Fruit fly (Drosophila melanogaster) whole organism, embryonic: ENCODE measurements around the gene Son.
A peak's percentile ranks its signal among the peaks of the same experiment; 100 is the strongest.

Experiments
- Abd-B ChIP-seq: fragments of 200-800 bp; sonication (Bioruptor generic); optimal IDR thresholded peaks from 2 replicates; lab custom pipeline; 2018; ENCODE audit warnings: missing biosample characterization, mild to moderate bottlenecking, missing genetic modification characterization, moderate library complexity
- Adf1 ChIP-seq: fragments of 200-800 bp; sonication (Bioruptor generic); IDR thresholded peaks from 2 replicates; pipeline ENCODE4 v1.3.6; 2022; ENCODE audit warnings: missing biosample characterization, missing genetic modification characterization
- B-H1 ChIP-seq: fragments of 200-800 bp; sonication (Bioruptor generic); IDR thresholded peaks from 3 replicates; pipeline ENCODE4 v1.3.6; 2022; ENCODE audit warnings: missing biosample characterization, missing genetic modification characterization
- Bgb ChIP-seq: fragments of 200-800 bp; sonication (Bioruptor generic); IDR thresholded peaks from 2 replicates; pipeline ENCODE4 v1.3.6; 2022; ENCODE audit warnings: missing biosample characterization, missing genetic modification characterization; ENCODE audit not compliant: partially characterized antibody
- CG10431 ChIP-seq: fragments of 200-800 bp; sonication (Bioruptor generic); optimal IDR thresholded peaks from 3 replicates; lab custom pipeline; 2018; ENCODE audit warnings: missing biosample characterization, mild to moderate bottlenecking, missing genetic modification characterization
- CG11247 ChIP-seq: fragments of 200-800 bp; sonication (Bioruptor generic); IDR thresholded peaks from 2 replicates; pipeline ENCODE4 v1.3.6; 2022; ENCODE audit warnings: missing biosample characterization, missing genetic modification characterization
- CG11456 ChIP-seq: fragments of 200-800 bp; sonication (Bioruptor generic); IDR thresholded peaks from 3 replicates; pipeline ENCODE4 v1.3.6; 2022; ENCODE audit warnings: missing biosample characterization, missing genetic modification characterization
- CG11723 ChIP-seq: fragments of 200-800 bp; sonication (Bioruptor generic); optimal IDR thresholded peaks from 2 replicates; lab custom pipeline; 2017; ENCODE audit warnings: missing biosample characterization, mild to moderate bottlenecking, missing genetic modification characterization
- CG12219 ChIP-seq: fragments of 200-800 bp; sonication (Bioruptor generic); optimal IDR thresholded peaks from 3 replicates; lab custom pipeline; 2018; ENCODE audit warnings: missing biosample characterization, mild to moderate bottlenecking, missing genetic modification characterization
- CG13624 ChIP-seq: fragments of 200-800 bp; sonication (Bioruptor generic); optimal IDR thresholded peaks from 2 replicates; lab custom pipeline; 2016; ENCODE audit warnings: missing biosample characterization, missing genetic modification characterization
- CG14014 ChIP-seq: fragments of 200-800 bp; sonication (Bioruptor generic); IDR thresholded peaks from 2 replicates; pipeline ENCODE4 v1.3.6; 2022; ENCODE audit warnings: missing biosample characterization, missing genetic modification characterization
- CG14441 ChIP-seq: fragments of 200-800 bp; sonication (Bioruptor generic); IDR thresholded peaks from 2 replicates; pipeline ENCODE4 v1.3.6; 2022; ENCODE audit warnings: missing biosample characterization, missing genetic modification characterization
- CG14710 ChIP-seq: fragments of 200-800 bp; sonication (Bioruptor generic); optimal IDR thresholded peaks from 3 replicates; lab custom pipeline; 2019; ENCODE audit warnings: missing biosample characterization, mild to moderate bottlenecking, missing genetic modification characterization, moderate library complexity
- CG15479 ChIP-seq: fragments of 200-800 bp; sonication (Bioruptor generic); optimal IDR thresholded peaks from 3 replicates; lab custom pipeline; 2019; ENCODE audit warnings: missing biosample characterization, mild to moderate bottlenecking, missing genetic modification characterization, moderate library complexity
- CG16779 ChIP-seq: fragments of 200-800 bp; sonication (Bioruptor generic); IDR thresholded peaks from 2 replicates; pipeline ENCODE4 v1.3.6; 2022; ENCODE audit warnings: missing biosample characterization, missing genetic modification characterization
- CG17359 ChIP-seq: fragments of 200-800 bp; sonication (Bioruptor generic); optimal IDR thresholded peaks from 3 replicates; lab custom pipeline; 2018; ENCODE audit warnings: missing biosample characterization, mild to moderate bottlenecking, missing genetic modification characterization, moderate library complexity
- CG2120 ChIP-seq: fragments of 200-800 bp; sonication (Bioruptor generic); optimal IDR thresholded peaks from 3 replicates; lab custom pipeline; 2016; ENCODE audit warnings: missing biosample characterization, missing genetic modification characterization
- CG2678 ChIP-seq: fragments of 200-800 bp; sonication (Bioruptor generic); optimal IDR thresholded peaks from 3 replicates; lab custom pipeline; 2019; ENCODE audit warnings: missing biosample characterization, mild to moderate bottlenecking, missing genetic modification characterization, moderate library complexity
- CG3065 ChIP-seq: fragments of 200-800 bp; sonication (Bioruptor generic); optimal IDR thresholded peaks from 2 replicates; lab custom pipeline; 2016; ENCODE audit warnings: missing biosample characterization, missing genetic modification characterization
- CG4424 ChIP-seq: fragments of 200-800 bp; sonication (Bioruptor generic); optimal IDR thresholded peaks from 3 replicates; lab custom pipeline; 2016; ENCODE audit warnings: missing biosample characterization, missing genetic modification characterization
- CG8478 ChIP-seq: fragments of >200 bp; optimal IDR thresholded peaks from 2 replicates; lab custom pipeline; 2018
- CG8765 ChIP-seq: fragments of 200-800 bp; sonication (Bioruptor generic); IDR thresholded peaks from 2 replicates; pipeline ENCODE4 v1.3.6; 2022; ENCODE audit warnings: missing biosample characterization, missing genetic modification characterization
- CG9215 ChIP-seq: fragments of 200-800 bp; sonication (Bioruptor generic); IDR thresholded peaks from 2 replicates; pipeline ENCODE4 v1.3.6; 2022; ENCODE audit warnings: missing biosample characterization, missing genetic modification characterization
- Camta ChIP-seq: fragments of 200-800 bp; sonication (Bioruptor generic); optimal IDR thresholded peaks from 2 replicates; lab custom pipeline; 2016; ENCODE audit warnings: missing biosample characterization, missing genetic modification characterization
- Doc2 ChIP-seq: fragments of 200-800 bp; sonication (Bioruptor generic); IDR thresholded peaks from 2 replicates; pipeline ENCODE4 v1.3.6; 2022; ENCODE audit warnings: missing biosample characterization, missing genetic modification characterization
- HmgZ ChIP-seq: fragments of 200-800 bp; sonication (Bioruptor generic); optimal IDR thresholded peaks from 2 replicates; lab custom pipeline; 2018; ENCODE audit warnings: missing biosample characterization, mild to moderate bottlenecking, missing genetic modification characterization
- Hr3 ChIP-seq: fragments of 200-800 bp; sonication (Bioruptor generic); optimal IDR thresholded peaks from 3 replicates; lab custom pipeline; 2016; ENCODE audit warnings: missing biosample characterization, missing genetic modification characterization
- Lpt ChIP-seq: fragments of >200 bp; optimal IDR thresholded peaks from 2 replicates; lab custom pipeline; 2018; ENCODE audit warnings: missing biosample characterization, missing genetic modification characterization
- NFAT ChIP-seq: fragments of 200-800 bp; sonication (Bioruptor generic); IDR thresholded peaks from 2 replicates; pipeline ENCODE4 v1.3.6; 2022; ENCODE audit warnings: missing biosample characterization, missing genetic modification characterization
- Neu2 ChIP-seq: fragments of 200-800 bp; sonication (Bioruptor generic); optimal IDR thresholded peaks from 3 replicates; lab custom pipeline; 2016; ENCODE audit warnings: missing biosample characterization, missing genetic modification characterization, borderline replicate concordance
- Ravus ChIP-seq: fragments of 200-800 bp; sonication (Bioruptor generic); IDR thresholded peaks from 2 replicates; pipeline ENCODE4 v1.3.6; 2022; ENCODE audit warnings: missing biosample characterization, missing genetic modification characterization
- ap ChIP-seq: fragments of 200-800 bp; sonication (Bioruptor generic); IDR thresholded peaks from 2 replicates; pipeline ENCODE4 v1.3.6; 2022; ENCODE audit warnings: missing biosample characterization, missing genetic modification characterization
- ash1 ChIP-seq: fragments of 200-800 bp; sonication (Bioruptor generic); optimal IDR thresholded peaks from 2 replicates; lab custom pipeline; 2018; ENCODE audit warnings: missing biosample characterization, mild to moderate bottlenecking, missing genetic modification characterization
- ato ChIP-seq: fragments of 200-800 bp; sonication (Bioruptor generic); IDR thresholded peaks from 2 replicates; pipeline ENCODE4 v1.3.6; 2022; ENCODE audit warnings: missing biosample characterization, missing genetic modification characterization; ENCODE audit not compliant: partially characterized antibody
- btn ChIP-seq: fragments of 200-800 bp; sonication (Bioruptor generic); optimal IDR thresholded peaks from 2 replicates; lab custom pipeline; 2016; ENCODE audit warnings: missing biosample characterization, missing genetic modification characterization
- corto ChIP-seq: fragments of 200-800 bp; sonication (Bioruptor generic); optimal IDR thresholded peaks from 2 replicates; lab custom pipeline; 2016; ENCODE audit warnings: missing biosample characterization, mild to moderate bottlenecking, missing genetic modification characterization, moderate library complexity
- croc ChIP-seq: fragments of 200-800 bp; sonication (Bioruptor generic); conservative IDR thresholded peaks from 3 replicates; pipeline ENCODE4 v1.3.6; 2022; ENCODE audit warnings: missing biosample characterization, missing genetic modification characterization
- emc ChIP-seq: fragments of 200-800 bp; sonication (Bioruptor generic); optimal IDR thresholded peaks from 2 replicates; lab custom pipeline; 2016; ENCODE audit warnings: missing biosample characterization, missing genetic modification characterization
- eve ChIP-seq, 2 experiments: fragments of >200 bp; optimal IDR thresholded peaks; 2 replicates each; lab custom pipeline; 2017; ENCODE audit warnings: missing biosample characterization in 2 of 2, missing genetic modification characterization in 2 of 2
- fd64A ChIP-seq: fragments of 200-800 bp; sonication (Bioruptor generic); optimal IDR thresholded peaks from 3 replicates; lab custom pipeline; 2018; ENCODE audit warnings: missing biosample characterization, mild to moderate bottlenecking, missing genetic modification characterization
- gce ChIP-seq: fragments of 200-800 bp; sonication (Bioruptor generic); IDR thresholded peaks from 3 replicates; pipeline ENCODE4 v1.3.6; 2022; ENCODE audit warnings: missing biosample characterization, missing genetic modification characterization
- gfzf ChIP-seq: fragments of 200-800 bp; sonication (Bioruptor generic); optimal IDR thresholded peaks from 2 replicates; lab custom pipeline; 2016; ENCODE audit warnings: missing biosample characterization, mild to moderate bottlenecking, missing genetic modification characterization, moderate library complexity
- h ChIP-seq: fragments of >200 bp; optimal IDR thresholded peaks from 2 replicates; lab custom pipeline; 2017
- kni ChIP-seq: fragments of 200-800 bp; sonication (Bioruptor generic); optimal IDR thresholded peaks from 3 replicates; lab custom pipeline; 2017; ENCODE audit warnings: mild to moderate bottlenecking, missing biosample characterization, missing genetic modification reagents, missing genetic modification characterization
- lmd ChIP-seq: fragments of 200-800 bp; sonication (Bioruptor generic); IDR thresholded peaks from 2 replicates; pipeline ENCODE4 v1.3.6; 2022; ENCODE audit warnings: missing biosample characterization, missing genetic modification characterization
- nerfin-2 ChIP-seq: fragments of 200-800 bp; sonication (Bioruptor generic); IDR thresholded peaks from 2 replicates; pipeline ENCODE4 v1.3.6; 2022; ENCODE audit warnings: missing biosample characterization, missing genetic modification characterization; ENCODE audit not compliant: partially characterized antibody
- repo ChIP-seq: fragments of 200-800 bp; sonication (Bioruptor generic); optimal IDR thresholded peaks from 2 replicates; lab custom pipeline; 2016; ENCODE audit warnings: missing biosample characterization, missing genetic modification characterization
- slbo ChIP-seq: fragments of 200-800 bp; sonication (Bioruptor generic); IDR thresholded peaks from 2 replicates; pipeline ENCODE4 v1.3.6; 2022; ENCODE audit warnings: missing biosample characterization, missing genetic modification characterization
- tap ChIP-seq: fragments of 200-800 bp; optimal IDR thresholded peaks from 3 replicates; lab custom pipeline; 2019; ENCODE audit warnings: missing biosample characterization, mild to moderate bottlenecking, missing genetic modification characterization, moderate library complexity
- tgo ChIP-seq: fragments of 200-800 bp; sonication (Bioruptor generic); IDR thresholded peaks from 3 replicates; pipeline ENCODE4 v1.3.6; 2022; ENCODE audit warnings: missing biosample characterization, missing genetic modification characterization
- tup ChIP-seq: fragments of 200-800 bp; sonication (Bioruptor generic); optimal IDR thresholded peaks from 2 replicates; lab custom pipeline; 2016; ENCODE audit warnings: missing biosample characterization, mild to moderate bottlenecking, missing genetic modification characterization, moderate library complexity

Gene Son

dm6 chr3R:9573812-9574587, 3.8 kb upstream of the Son start, which contains the start of gene CG9399 (continued):
- TF ChIP-seq ash1 (GFP tag; lab: Kevin White, UChicago) (peak; percentile 84), kni (GFP tag; lab: Kevin White, UChicago) (peak; percentile 79), eve (GFP tag; optimal IDR thresholded peaks at IDR 0.05; lab: Kevin White, UChicago) (no peak), repo (GFP tag; lab: Kevin White, UChicago) (peak; percentile 84), slbo (GFP tag; lab: Robert Waterston, UW) (peak; percentile 99), tap (tag; lab: Kevin White, UChicago) (peak; percentile 93), Abd-B (peak; percentile 94), NFAT (GFP tag; lab: Robert Waterston, UW) (peak; percentile 96), ap (peak; percentile 98), CG14710 (peak; percentile 97), CG12219 (GFP tag; lab: Kevin White, UChicago) (peak; percentile 90), ato (GFP tag; lab: Robert Waterston, UW) (no peak), btn (GFP tag; lab: Kevin White, UChicago) (peak; percentile 65), tgo (GFP tag; lab: Robert Waterston, UW) (peak; percentile 98), tup (GFP tag; lab: Kevin White, UChicago) (peak; percentile 96), Lpt (GFP tag; lab: Kevin White, UChicago) (no peak), CG8765 (GFP tag; lab: Robert Waterston, UW) (peak; percentile 97), CG17359 (tag; lab: Kevin White, UChicago) (peak; percentile 98), CG9215 (GFP tag; lab: Robert Waterston, UW) (peak; percentile 92), fd64A (GFP tag; lab: Kevin White, UChicago) (peak; percentile 84), Neu2 (GFP tag; lab: Kevin White, UChicago) (peak; percentile 13), CG16779 (peak; percentile 89), Camta (GFP tag; lab: Kevin White, UChicago) (peak; percentile 90), CG13624 (GFP tag; lab: Kevin White, UChicago) (peak; percentile 83), nerfin-2 (GFP tag; lab: Robert Waterston, UW) (no peak), HmgZ (tag; lab: Kevin White, UChicago) (peak; percentile 97), Hr3 (GFP tag; lab: Kevin White, UChicago) (peak; percentile 98), CG10431 (peak; percentile 88), CG11247 (peak; percentile 98), h (lab: Kevin White, UChicago) (no peak), Bgb (GFP tag; lab: Robert Waterston, UW) (peak; percentile 65; the same call in 1 of the 2 replicates), Ravus (peak; percentile 85), corto (GFP tag; lab: Kevin White, UChicago) (peak; percentile 94), CG4424 (GFP tag; lab: Kevin White, UChicago) (peak; percentile 97), lmd (peak; percentile 97), gce (peak; percentile 97), Adf1 (GFP tag; lab: Robert Waterston, UW) (peak; percentile 75), gfzf (GFP tag; lab: Kevin White, UChicago) (peak; percentile 30), CG11456 (GFP tag; lab: Robert Waterston, UW) (peak; percentile 97), CG2120 (GFP tag; lab: Kevin White, UChicago) (peak; percentile 97), Doc2 (peak; percentile 85), CG3065 (GFP tag; lab: Kevin White, UChicago) (peak; percentile 94), croc (peak; percentile 95), CG11723 (GFP tag; lab: Kevin White, UChicago) (peak; percentile 95), CG14441 (GFP tag; lab: Robert Waterston, UW) (peak; percentile 98), emc (GFP tag; lab: Kevin White, UChicago) (peak; percentile 63), B-H1 (GFP tag; lab: Robert Waterston, UW) (peak; percentile 98), CG14014 (GFP tag; lab: Robert Waterston, UW) (peak; percentile 98), CG2678 (tag; lab: Kevin White, UChicago) (peak; percentile 96), CG15479 (GFP tag; lab: Kevin White, UChicago) (peak; percentile 70), CG8478 (lab: Kevin White, UChicago) (no peak)
